Worm (Caenorhabditis elegans): ENCODE results near the gene dao-4.

dao-4 gene

DNA sequence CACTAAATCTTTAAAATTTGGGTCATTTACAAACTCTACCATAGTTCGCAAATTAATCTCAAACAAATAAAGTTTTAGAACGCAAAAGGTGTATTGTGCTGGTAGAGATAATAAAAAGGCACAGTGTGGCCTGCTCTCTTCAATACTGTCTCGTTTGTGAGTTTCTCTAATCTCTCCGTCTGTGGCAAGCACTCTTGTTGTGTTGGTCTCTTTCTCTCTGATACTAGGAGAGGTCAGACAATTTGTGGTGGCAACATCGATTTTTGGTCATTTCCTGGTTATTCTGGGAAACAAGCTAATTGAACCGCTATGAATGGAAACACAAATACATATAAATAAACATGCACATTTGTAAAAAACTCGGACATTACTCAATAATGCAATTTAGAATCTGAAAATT, 855 bp upstream of the dao-4 start, which contains the start of gene ZC373.5:
Gene ZC373.5, minus strand, starts transcription at position 159 of the 400 bp plus-strand sequence.
- TF ChIP-seq mbf-1 (tag; optimal IDR thresholded peaks at IDR 0.05) (no peak), nhr-23 (tag; optimal IDR thresholded peaks at IDR 0.05) (no peak), gmeb-1 (tag; optimal IDR thresholded peaks at IDR 0.05) (peak; percentile 21), nhr-11 (tag; optimal IDR thresholded peaks at IDR 0.05) (no peak), C34F6.9 (tag; optimal IDR thresholded peaks at IDR 0.05) (peak; percentile 6), ZK546.5 (tag; optimal IDR thresholded peaks at IDR 0.05) (no peak), nhr-25 (tag; optimal IDR thresholded peaks at IDR 0.05) (no peak), fos-1 (tag; optimal IDR thresholded peaks at IDR 0.05) (peak; percentile 70), R02D3.7 (tag; optimal IDR thresholded peaks at IDR 0.05) (no peak), nhr-77 (tag; optimal IDR thresholded peaks at IDR 0.05) (no peak), ztf-4 (tag; optimal IDR thresholded peaks at IDR 0.05) (no peak), alr-1 (tag; optimal IDR thresholded peaks at IDR 0.05) (no peak), mdl-1 (tag; optimal IDR thresholded peaks at IDR 0.05) (no peak), sma-3 (GFP tag; optimal IDR thresholded peaks at IDR 0.05) (no peak), zag-1 (tag; optimal IDR thresholded peaks at IDR 0.05) (no peak), peb-1 (tag; optimal IDR thresholded peaks at IDR 0.05) (no peak), elt-3 (tag; optimal IDR thresholded peaks at IDR 0.05) (no peak), ceh-82 (tag; optimal IDR thresholded peaks at IDR 0.05) (no peak), lin-13 (GFP tag; optimal IDR thresholded peaks at IDR 0.05) (no peak), dmd-4 (tag; optimal IDR thresholded peaks at IDR 0.05) (no peak), lsy-2 (tag; optimal IDR thresholded peaks at IDR 0.05) (peak in 1 of 2 experiments; percentile 1), ama-1 (optimal IDR thresholded peaks at IDR 0.05) (no peak), crh-2 (tag; optimal IDR thresholded peaks at IDR 0.05) (peak; percentile 38), nhr-129 (tag; optimal IDR thresholded peaks at IDR 0.05) (peak; percentile 36), snpc-4 (tag; optimal IDR thresholded peaks at IDR 0.05) (no peak), nhr-12 (tag; optimal IDR thresholded peaks at IDR 0.05) (no peak), F13H6.1 (tag; optimal IDR thresholded peaks at IDR 0.05) (no peak), unc-55 (GFP tag; optimal IDR thresholded peaks at IDR 0.05) (no peak), nhr-237 (tag; optimal IDR thresholded peaks at IDR 0.05) (no peak), sma-9 (GFP tag; optimal IDR thresholded peaks at IDR 0.05) (no peak), sma-9 (tag; optimal IDR thresholded peaks at IDR 0.05) (no peak), ceh-16 (tag; optimal IDR thresholded peaks at IDR 0.05) (no peak)

DNA sequence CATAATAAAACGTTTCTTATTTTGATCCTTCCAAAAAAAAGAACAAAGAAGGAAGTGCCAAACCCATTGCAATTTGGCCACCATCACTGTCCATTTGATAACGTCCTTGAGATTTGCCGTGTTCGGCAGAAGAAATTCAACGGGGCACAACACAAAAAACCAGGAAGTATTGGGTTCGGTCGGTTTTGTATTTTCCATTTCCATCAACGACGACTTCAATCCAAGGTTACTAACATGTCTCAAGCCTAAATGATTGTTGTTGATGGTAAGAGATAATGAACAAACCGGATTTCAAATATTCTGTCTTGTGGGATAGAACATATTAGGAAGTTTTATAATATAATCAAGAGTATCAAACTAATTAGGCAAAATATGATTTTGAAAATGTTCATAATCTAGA, 1.2 kb downstream of the dao-4 start:
- no peak for TF ChIP-seq elt-1 (tag; optimal IDR thresholded peaks at IDR 0.05)
- TF ChIP-seq sma-3 (GFP tag; optimal IDR thresholded peaks at IDR 0.05) = no peak
- TF ChIP-seq ztf-11 (tag; optimal IDR thresholded peaks at IDR 0.05) = no peak

DNA sequence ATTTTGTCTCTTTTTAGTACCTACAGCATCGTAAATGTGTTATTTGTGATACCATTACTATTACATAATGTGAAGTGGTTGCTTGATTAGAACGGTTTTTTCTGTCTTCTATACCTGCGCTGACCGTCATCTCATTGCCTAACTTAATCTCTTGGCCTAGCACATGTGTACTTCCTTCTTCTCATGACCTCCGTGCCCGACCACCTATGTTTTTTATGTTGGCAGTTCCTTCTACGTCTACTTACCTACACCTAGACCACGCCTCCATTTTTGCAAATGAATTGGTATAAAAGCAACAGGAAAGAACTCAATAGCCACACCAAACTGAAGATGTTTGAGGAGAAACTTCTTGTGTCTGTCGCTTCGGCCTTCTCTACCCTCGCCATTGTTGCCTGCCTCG, 2.2 kb downstream of the dao-4 start, which contains the start of gene col-176:
Gene col-176, plus strand, starts transcription at position 301 of the 400 bp plus-strand sequence.
- no peak for TF ChIP-seq nhr-237 (tag; optimal IDR thresholded peaks at IDR 0.05)
- TF ChIP-seq fos-1 (tag; optimal IDR thresholded peaks at IDR 0.05) = no peak
- TF ChIP-seq unc-62 (GFP tag; optimal IDR thresholded peaks at IDR 0.05) = no peak
- TF ChIP-seq mab-5 (tag; optimal IDR thresholded peaks at IDR 0.05) = no peak
- no peak for TF ChIP-seq nhr-11 (tag; optimal IDR thresholded peaks at IDR 0.05)
- TF ChIP-seq nhr-25 (tag; optimal IDR thresholded peaks at IDR 0.05) = no peak
- no peak for TF ChIP-seq ztf-1 (GFP tag; conservative IDR thresholded peaks at IDR 0.05)

DNA sequence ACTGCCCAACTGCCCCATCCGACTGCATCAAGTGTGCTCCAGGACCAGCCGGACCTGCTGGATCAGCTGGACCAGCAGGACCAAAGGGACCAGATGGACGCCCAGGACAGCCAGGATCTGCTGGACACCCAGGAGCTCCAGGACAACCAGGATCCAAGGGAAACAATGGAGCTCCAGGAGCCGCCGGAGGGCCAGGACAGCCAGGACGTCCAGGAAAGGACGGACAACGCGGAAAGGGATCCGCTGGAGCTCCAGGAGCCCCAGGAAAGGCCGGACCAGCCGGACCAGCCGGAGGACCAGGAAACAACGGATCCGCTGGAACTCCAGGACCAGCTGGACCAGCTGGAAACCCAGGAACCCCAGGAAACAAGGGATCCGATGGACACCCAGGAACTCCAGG, 3.0 kb downstream of the dao-4 start:
- TF ChIP-seq snpc-4 (tag; optimal IDR thresholded peaks at IDR 0.05) = no peak
- no peak for TF ChIP-seq nhr-77 (tag; optimal IDR thresholded peaks at IDR 0.05)
- no peak for TF ChIP-seq nhr-237 (tag; optimal IDR thresholded peaks at IDR 0.05)
- no peak for TF ChIP-seq alr-1 (tag; optimal IDR thresholded peaks at IDR 0.05)

DNA sequence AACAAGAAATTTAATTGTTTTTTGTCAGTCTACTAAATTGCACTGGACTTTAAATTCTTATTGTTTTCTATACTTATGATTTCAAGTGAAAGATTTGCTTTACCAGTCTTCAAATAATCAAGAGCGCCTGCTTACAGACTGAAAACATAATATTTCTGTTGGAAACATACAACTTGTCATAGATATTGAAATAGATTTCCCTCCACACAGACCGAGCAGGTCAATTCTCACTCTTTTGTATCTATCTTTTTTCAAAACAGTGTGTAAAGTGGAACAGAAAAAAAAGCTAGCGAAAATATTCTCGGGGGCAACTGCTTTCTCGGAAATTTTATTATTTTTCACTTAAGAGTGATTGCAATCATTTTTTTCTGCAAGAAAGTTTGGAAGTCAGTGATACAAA, 3.5 kb downstream of the dao-4 start:
- TF ChIP-seq nhr-12 (tag; optimal IDR thresholded peaks at IDR 0.05) (no peak), egl-27 (tag; optimal IDR thresholded peaks at IDR 0.05) (peak; percentile 29), skn-1 (tag; optimal IDR thresholded peaks at IDR 0.05) (no peak)

Data from whole organism, L2 larva.